Fruit fly (Drosophila melanogaster) whole organism, embryonic: ENCODE results near the gene lqfR.

Source experiments
- Abd-B ChIP-seq: fragments of 200-800 bp; sonication (Bioruptor generic); optimal IDR thresholded peaks from 2 replicates; lab custom pipeline; 2018; ENCODE audit warnings: missing biosample characterization, mild to moderate bottlenecking, missing genetic modification characterization, moderate library complexity
- Adf1 ChIP-seq: fragments of 200-800 bp; sonication (Bioruptor generic); IDR thresholded peaks from 2 replicates; pipeline ENCODE4 v1.3.6; 2022; ENCODE audit warnings: missing biosample characterization, missing genetic modification characterization
- Bteb2 ChIP-seq: fragments of 200-800 bp; sonication (Bioruptor generic); optimal IDR thresholded peaks from 2 replicates; lab custom pipeline; 2016; ENCODE audit warnings: missing biosample characterization, missing genetic modification characterization
- CG10321 ChIP-seq: fragments of 200-800 bp; sonication (Bioruptor generic); IDR thresholded peaks from 2 replicates; pipeline ENCODE4 v1.3.6; 2022; ENCODE audit warnings: missing biosample characterization, missing genetic modification characterization
- CG11085 ChIP-seq: fragments of 200-800 bp; sonication (Bioruptor generic); IDR thresholded peaks from 2 replicates; pipeline ENCODE4 v1.3.6; 2022; ENCODE audit warnings: missing biosample characterization, missing genetic modification characterization
- CG13775 ChIP-seq: fragments of 200-800 bp; sonication (Bioruptor generic); optimal IDR thresholded peaks from 3 replicates; lab custom pipeline; 2017; ENCODE audit warnings: missing biosample characterization, mild to moderate bottlenecking, missing genetic modification characterization
- CG15514 ChIP-seq: fragments of 200-800 bp; sonication (Bioruptor generic); optimal IDR thresholded peaks from 3 replicates; lab custom pipeline; 2017; ENCODE audit warnings: missing biosample characterization, missing genetic modification characterization, mild to moderate bottlenecking, moderate library complexity, missing genetic modification reagents
- CG1602 ChIP-seq: fragments of 200-800 bp; sonication (Bioruptor generic); optimal IDR thresholded peaks from 3 replicates; lab custom pipeline; 2016; ENCODE audit warnings: missing biosample characterization, missing genetic modification characterization
- CG1603 ChIP-seq: fragments of 200-800 bp; sonication (Bioruptor generic); optimal IDR thresholded peaks from 2 replicates; lab custom pipeline; 2019; ENCODE audit warnings: missing biosample characterization, mild to moderate bottlenecking, missing genetic modification characterization, moderate library complexity
- CG16815 ChIP-seq: fragments of 200-800 bp; sonication (Bioruptor generic); optimal IDR thresholded peaks from 3 replicates; lab custom pipeline; 2017; ENCODE audit warnings: missing biosample characterization, mild to moderate bottlenecking, missing genetic modification characterization
- CG17186 ChIP-seq: fragments of 200-800 bp; sonication (Bioruptor generic); optimal IDR thresholded peaks from 3 replicates; lab custom pipeline; 2017; ENCODE audit warnings: missing biosample characterization, missing genetic modification reagents, missing genetic modification characterization
- CG17385 ChIP-seq: fragments of 200-800 bp; sonication (Bioruptor generic); optimal IDR thresholded peaks from 3 replicates; lab custom pipeline; 2018; ENCODE audit warnings: missing biosample characterization, mild to moderate bottlenecking, missing genetic modification characterization
- CG1792 ChIP-seq: fragments of 200-800 bp; sonication (Bioruptor generic); optimal IDR thresholded peaks from 2 replicates; lab custom pipeline; 2016; ENCODE audit warnings: missing biosample characterization, missing genetic modification characterization
- CG2129 ChIP-seq: fragments of 200-800 bp; sonication (Bioruptor generic); IDR thresholded peaks from 2 replicates; pipeline ENCODE4 v1.3.6; 2022; ENCODE audit warnings: missing biosample characterization, missing genetic modification characterization; ENCODE audit not compliant: partially characterized antibody
- CG32772 ChIP-seq: fragments of 200-800 bp; sonication (Bioruptor generic); IDR thresholded peaks from 2 replicates; pipeline ENCODE4 v1.3.6; 2022; ENCODE audit warnings: missing biosample characterization, missing genetic modification characterization
- CG3281 ChIP-seq: fragments of 200-800 bp; sonication (Bioruptor generic); optimal IDR thresholded peaks from 3 replicates; lab custom pipeline; 2017; ENCODE audit warnings: missing biosample characterization, mild to moderate bottlenecking, missing genetic modification characterization
- CG4282 ChIP-seq: fragments of 200-800 bp; sonication (Bioruptor generic); optimal IDR thresholded peaks from 2 replicates; lab custom pipeline; 2016; ENCODE audit warnings: missing biosample characterization, missing genetic modification characterization
- CG7271 ChIP-seq: fragments of 200-800 bp; sonication (Bioruptor generic); optimal IDR thresholded peaks from 2 replicates; lab custom pipeline; 2018; ENCODE audit warnings: missing biosample characterization, mild to moderate bottlenecking, missing genetic modification characterization, moderate library complexity
- CG8388 ChIP-seq: fragments of 200-800 bp; sonication (Bioruptor generic); optimal IDR thresholded peaks from 2 replicates; lab custom pipeline; 2019; ENCODE audit warnings: missing biosample characterization, mild to moderate bottlenecking, missing genetic modification characterization, moderate library complexity
- CG9727 ChIP-seq: fragments of 200-800 bp; sonication (Bioruptor generic); optimal IDR thresholded peaks from 3 replicates; lab custom pipeline; 2017; ENCODE audit warnings: missing biosample characterization, mild to moderate bottlenecking, missing genetic modification characterization
- CG9932 ChIP-seq: fragments of 200-800 bp; sonication (Bioruptor generic); IDR thresholded peaks from 2 replicates; pipeline ENCODE4 v1.3.6; 2022; ENCODE audit warnings: missing biosample characterization, missing genetic modification characterization
- Camta ChIP-seq: fragments of 200-800 bp; sonication (Bioruptor generic); optimal IDR thresholded peaks from 2 replicates; lab custom pipeline; 2016; ENCODE audit warnings: missing biosample characterization, missing genetic modification characterization
- Deaf1 ChIP-seq: fragments of 200-800 bp; optimal IDR thresholded peaks from 3 replicates; lab custom pipeline; 2019; ENCODE audit warnings: missing biosample characterization, mild to moderate bottlenecking, missing genetic modification characterization, moderate library complexity
- Lim3 ChIP-seq: fragments of 200-800 bp; sonication (Bioruptor generic); IDR thresholded peaks from 2 replicates; pipeline ENCODE4 v1.3.6; 2022; ENCODE audit warnings: missing biosample characterization, missing genetic modification characterization
- MESR4 ChIP-seq: fragments of 200-800 bp; sonication (Bioruptor generic); optimal IDR thresholded peaks from 2 replicates; lab custom pipeline; 2018; ENCODE audit warnings: missing biosample characterization, mild to moderate bottlenecking, missing genetic modification characterization, moderate library complexity
- MTF-1 ChIP-seq: fragments of 200-800 bp; sonication (Bioruptor generic); optimal IDR thresholded peaks from 2 replicates; lab custom pipeline; 2018; ENCODE audit warnings: missing biosample characterization, mild to moderate bottlenecking, missing genetic modification characterization, borderline replicate concordance
- NC2β ChIP-seq: fragments of 200-800 bp; sonication (Bioruptor generic); optimal IDR thresholded peaks from 2 replicates; lab custom pipeline; 2016; ENCODE audit warnings: missing biosample characterization, missing genetic modification characterization
- NFAT ChIP-seq: fragments of 200-800 bp; sonication (Bioruptor generic); IDR thresholded peaks from 2 replicates; pipeline ENCODE4 v1.3.6; 2022; ENCODE audit warnings: missing biosample characterization, missing genetic modification characterization
- Oaz ChIP-seq: fragments of 200-800 bp; sonication (Bioruptor generic); IDR thresholded peaks from 2 replicates; pipeline ENCODE4 v1.3.6; 2022; ENCODE audit warnings: missing biosample characterization, missing genetic modification characterization
- Six4 ChIP-seq: fragments of 200-800 bp; sonication (Bioruptor generic); optimal IDR thresholded peaks from 2 replicates; lab custom pipeline; 2016; ENCODE audit warnings: missing biosample characterization, missing genetic modification characterization
- TFAM ChIP-seq: fragments of 200-800 bp; sonication (Bioruptor generic); optimal IDR thresholded peaks from 2 replicates; lab custom pipeline; 2017; ENCODE audit warnings: missing biosample characterization, missing genetic modification characterization, inconsistent platforms
- Taf1 ChIP-seq: fragments of 200-800 bp; sonication (Bioruptor generic); IDR thresholded peaks from 2 replicates; pipeline ENCODE4 v1.3.6; 2022; ENCODE audit warnings: missing biosample characterization, missing genetic modification characterization
- Xbp1 ChIP-seq: fragments of 200-800 bp; sonication (Bioruptor generic); optimal IDR thresholded peaks from 3 replicates; lab custom pipeline; 2016; ENCODE audit warnings: missing biosample characterization, mild to moderate bottlenecking, missing genetic modification characterization
- croc ChIP-seq: fragments of 200-800 bp; sonication (Bioruptor generic); conservative IDR thresholded peaks from 3 replicates; pipeline ENCODE4 v1.3.6; 2022; ENCODE audit warnings: missing biosample characterization, missing genetic modification characterization
- crol ChIP-seq: fragments of 200-800 bp; sonication (Bioruptor generic); IDR thresholded peaks from 2 replicates; pipeline ENCODE4 v1.3.6; 2022; ENCODE audit warnings: missing biosample characterization, missing genetic modification characterization
- dati ChIP-seq: fragments of 200-800 bp; sonication (Bioruptor generic); IDR thresholded peaks from 2 replicates; pipeline ENCODE4 v1.3.6; 2022; ENCODE audit warnings: missing biosample characterization, missing genetic modification characterization
- esg ChIP-seq: fragments of 200-800 bp; sonication (Bioruptor generic); conservative IDR thresholded peaks from 2 replicates; pipeline ENCODE4 v1.3.6; 2022; ENCODE audit warnings: missing biosample characterization, missing genetic modification characterization
- hkb ChIP-seq, 2 experiments: fragments of 200-800 bp in 1 of 2; fragments of >200 bp in 1 of 2; sonication (Bioruptor generic) in 1 of 2; IDR thresholded peaks in 1 of 2; optimal IDR thresholded peaks in 1 of 2; 2 replicates each; pipeline versions ENCODE4 v1.3.6 to Lab custom; 2017 to 2022; ENCODE audit warnings: missing biosample characterization in 1 of 2, missing genetic modification characterization in 1 of 2
- jing ChIP-seq: fragments of 200-800 bp; sonication (Bioruptor generic); optimal IDR thresholded peaks from 2 replicates; lab custom pipeline; 2018; ENCODE audit warnings: missing biosample characterization, mild to moderate bottlenecking, missing genetic modification characterization
- phol ChIP-seq: fragments of 200-800 bp; sonication (Bioruptor generic); optimal IDR thresholded peaks from 3 replicates; lab custom pipeline; 2018; ENCODE audit warnings: missing biosample characterization, mild to moderate bottlenecking, missing genetic modification characterization, moderate library complexity
- prd ChIP-seq, 3 experiments: fragments of >200 bp in 2 of 3; fragments of 200-800 bp in 1 of 3; sonication (Bioruptor generic) in 1 of 3; optimal IDR thresholded peaks in 2 of 3; IDR thresholded peaks in 1 of 3; 2 replicates in 2 of 3; 3 replicates in 1 of 3; pipeline versions ENCODE4 v1.3.6 to Lab custom; 2017 to 2022; ENCODE audit warnings: missing biosample characterization in 1 of 3, missing genetic modification characterization in 1 of 3
- schlank ChIP-seq: fragments of 200-800 bp; sonication (Bioruptor generic); optimal IDR thresholded peaks from 2 replicates; lab custom pipeline; 2018; ENCODE audit warnings: missing biosample characterization, mild to moderate bottlenecking, missing genetic modification characterization
- sisA ChIP-seq: fragments of 200-800 bp; sonication (Bioruptor generic); IDR thresholded peaks from 2 replicates; pipeline ENCODE4 v1.3.6; 2022; ENCODE audit warnings: missing biosample characterization, missing genetic modification characterization
- slbo ChIP-seq: fragments of 200-800 bp; sonication (Bioruptor generic); IDR thresholded peaks from 2 replicates; pipeline ENCODE4 v1.3.6; 2022; ENCODE audit warnings: missing biosample characterization, missing genetic modification characterization
- so ChIP-seq: fragments of 200-800 bp; sonication (Bioruptor generic); IDR thresholded peaks from 3 replicates; pipeline ENCODE4 v1.3.6; 2022; ENCODE audit warnings: missing biosample characterization, missing genetic modification characterization
- stwl ChIP-seq: fragments of 200-800 bp; sonication (Bioruptor generic); optimal IDR thresholded peaks from 3 replicates; lab custom pipeline; 2018; ENCODE audit warnings: missing biosample characterization, mild to moderate bottlenecking, missing genetic modification characterization, moderate library complexity
- tap ChIP-seq: fragments of 200-800 bp; optimal IDR thresholded peaks from 3 replicates; lab custom pipeline; 2019; ENCODE audit warnings: missing biosample characterization, mild to moderate bottlenecking, missing genetic modification characterization, moderate library complexity
- tgo ChIP-seq: fragments of 200-800 bp; sonication (Bioruptor generic); IDR thresholded peaks from 3 replicates; pipeline ENCODE4 v1.3.6; 2022; ENCODE audit warnings: missing biosample characterization, missing genetic modification characterization
- unpg ChIP-seq: fragments of 200-800 bp; sonication (Bioruptor generic); optimal IDR thresholded peaks from 3 replicates; lab custom pipeline; 2018; ENCODE audit warnings: missing biosample characterization, mild to moderate bottlenecking, missing genetic modification characterization, moderate library complexity
- usp ChIP-seq: fragments of >200 bp; optimal IDR thresholded peaks from 2 replicates; lab custom pipeline; 2017; ENCODE audit warnings: missing biosample characterization, missing genetic modification characterization
- zen2 ChIP-seq: fragments of 200-800 bp; sonication (Bioruptor generic); IDR thresholded peaks from 3 replicates; pipeline ENCODE4 v1.3.6; 2022; ENCODE audit warnings: missing biosample characterization, missing genetic modification characterization; ENCODE audit not compliant: partially characterized antibody

lqfR gene

dm6 chr3R:22420911-22421310 is 9.8 kb downstream of the lqfR start, which contains the start of the genes Nop56 and mats (continued):
- TF ChIP-seq crol (GFP tag; lab: Robert Waterston, UW) (no peak), Lim3 (GFP tag; lab: Robert Waterston, UW) (no peak), TFAM (GFP tag; lab: Kevin White, UChicago) (no peak), croc (GFP tag; lab: Robert Waterston, UW) (no peak), so (GFP tag; lab: Robert Waterston, UW) (0 out of 3 replicates have a peak, but pooled peaks have one; percentile 16), CG15514 (GFP tag; lab: Kevin White, UChicago) (peak; percentile 73), NC2β (GFP tag; lab: Kevin White, UChicago) (peak; percentile 16), Abd-B (GFP tag; lab: Kevin White, UChicago) (no peak), Oaz (GFP tag; lab: Robert Waterston, UW) (no peak), Taf1 (GFP tag; lab: Robert Waterston, UW) (no peak), CG3281 (GFP tag; lab: Kevin White, UChicago) (no peak), usp (GFP tag; lab: Kevin White, UChicago) (no peak), stwl (peak; percentile 87), CG7271 (tag; lab: Kevin White, UChicago) (no peak), CG1603 (tag; lab: Kevin White, UChicago) (peak; percentile 74), hkb (optimal IDR thresholded peaks at IDR 0.05; lab: Kevin White, UChicago) (no peak), hkb (GFP tag; IDR thresholded peaks at IDR 0.05; lab: Robert Waterston, UW) (no peak), CG1792 (no peak), CG17186 (GFP tag; lab: Kevin White, UChicago) (no peak), CG4282 (GFP tag; lab: Kevin White, UChicago) (no peak), CG10321 (GFP tag; lab: Robert Waterston, UW) (peak; percentile 94), CG2129 (GFP tag; lab: Robert Waterston, UW) (no peak), MTF-1 (GFP tag; lab: Kevin White, UChicago) (no peak), CG9727 (no peak), NFAT (GFP tag; lab: Robert Waterston, UW) (peak; percentile 13; the same call in 1 of the 2 replicates), tgo (GFP tag; lab: Robert Waterston, UW) (no peak), Deaf1 (tag; lab: Kevin White, UChicago) (no peak), schlank (no peak), CG8388 (GFP tag; lab: Kevin White, UChicago) (no peak), Xbp1 (no peak), zen2 (GFP tag; lab: Robert Waterston, UW) (no peak), CG17385 (GFP tag; lab: Kevin White, UChicago) (peak; percentile 2), CG11085 (no peak), tap (tag; lab: Kevin White, UChicago) (no peak), Bteb2 (GFP tag; lab: Kevin White, UChicago) (no peak), phol (tag; lab: Kevin White, UChicago) (peak; percentile 48), MESR4 (GFP tag; lab: Kevin White, UChicago) (peak; percentile 95), CG9932 (GFP tag; lab: Robert Waterston, UW) (no peak), slbo (GFP tag; lab: Robert Waterston, UW) (peak; percentile 54), CG1602 (GFP tag; lab: Kevin White, UChicago) (no peak), Six4 (GFP tag; lab: Kevin White, UChicago) (no peak)

DNA sequence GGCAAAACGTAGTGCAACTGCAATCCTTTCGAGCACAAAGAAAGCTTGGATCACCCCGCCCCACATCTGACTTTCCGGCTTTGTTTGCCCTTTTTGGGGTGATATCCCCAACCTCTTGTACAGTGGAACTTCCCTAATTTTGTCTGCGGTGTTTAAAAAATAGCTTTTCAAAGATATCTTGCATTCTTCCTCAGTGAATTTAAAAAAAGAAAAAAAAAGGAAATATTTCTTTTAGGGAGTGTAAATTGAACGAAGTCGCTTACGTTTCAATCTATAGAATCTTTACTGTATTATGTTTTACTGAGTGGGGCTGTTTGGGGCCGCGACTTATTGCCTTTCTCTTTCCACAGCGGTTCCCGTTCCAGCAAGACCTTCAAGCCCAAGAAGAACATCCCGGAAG is 10.5 kb downstream of the lqfR start:
- TF ChIP-seq Adf1 (GFP tag; lab: Robert Waterston, UW): peak; percentile 40
- peak; percentile 32; the same call in 2 of the 3 replicates for TF ChIP-seq croc (GFP tag; lab: Robert Waterston, UW)
- peak; percentile 69 for TF ChIP-seq Camta
- peak; percentile 43 for TF ChIP-seq CG13775
- TF ChIP-seq CG16815 (GFP tag; lab: Kevin White, UChicago): peak; percentile 40
- TF ChIP-seq jing: no peak
- peak; percentile 39; the same call in 1 of the 2 replicates for TF ChIP-seq dati (GFP tag; lab: Robert Waterston, UW)
- TF ChIP-seq prd (optimal IDR thresholded peaks at IDR 0.05; lab: Kevin White, UChicago): no peak
- TF ChIP-seq prd (GFP tag; IDR thresholded peaks at IDR 0.05; lab: Robert Waterston, UW): peak; percentile 82
- peak; percentile 31; the same call in 1 of the 2 replicates for TF ChIP-seq CG10321 (GFP tag; lab: Robert Waterston, UW)
- peak; percentile 67 for TF ChIP-seq esg (GFP tag; lab: Robert Waterston, UW)
- peak; percentile 79 for TF ChIP-seq CG32772
- TF ChIP-seq unpg (GFP tag; lab: Kevin White, UChicago): peak; percentile 73
- TF ChIP-seq sisA (GFP tag; lab: Robert Waterston, UW): peak; percentile 42; the same call in 1 of the 2 replicates
